Fruit fly (Drosophila melanogaster): Measurements from ENCODE around the gene CG5039.

The CG5039 gene

dm6 chr3R:25631079-25631478 is 47.4 kb upstream of the CG5039 start (continued):
- TF ChIP-seq klu (GFP tag; IDR thresholded peaks at IDR 0.05) (peak; percentile 44; the same call in 1 of the 2 replicates), otp (GFP tag; IDR thresholded peaks at IDR 0.05) (peak; percentile 49; the same call in 1 of the 3 replicates), Optix (GFP tag; IDR thresholded peaks at IDR 0.05) (peak; percentile 55; the same call in 2 of the 3 replicates), ftz-f1 (GFP tag; optimal IDR thresholded peaks at IDR 0.05) (no peak), CG11456 (GFP tag; IDR thresholded peaks at IDR 0.05) (peak; percentile 46; the same call in 2 of the 3 replicates), Jarid2 (GFP tag; optimal IDR thresholded peaks at IDR 0.05) (no peak), tin (GFP tag; optimal IDR thresholded peaks at IDR 0.05) (peak; percentile 66), CG13894 (tag; optimal IDR thresholded peaks at IDR 0.05) (peak; percentile 79), jing (GFP tag; optimal IDR thresholded peaks at IDR 0.05) (peak; percentile 53), gsb-n (tag; optimal IDR thresholded peaks at IDR 0.05) (peak; percentile 41), knrl (GFP tag; IDR thresholded peaks at IDR 0.05; ENCODE audit: partially characterized antibody) (no peak), CG2889 (GFP tag; IDR thresholded peaks at IDR 0.05) (peak; percentile 66), CG11560 (tag; IDR thresholded peaks at IDR 0.05) (0 out of 3 replicates have a peak, but pooled peaks have one; percentile 44), Gug (GFP tag; IDR thresholded peaks at IDR 0.05) (peak; percentile 47; the same call in 2 of the 4 replicates), CG32532 (GFP tag; IDR thresholded peaks at IDR 0.05) (peak; percentile 75), Blimp-1 (GFP tag; optimal IDR thresholded peaks at IDR 0.05) (peak; percentile 66), chn (GFP tag; optimal IDR thresholded peaks at IDR 0.05) (peak; percentile 34), CG18476 (GFP tag; optimal IDR thresholded peaks at IDR 0.05) (peak; percentile 53), CG6175 (GFP tag; IDR thresholded peaks at IDR 0.05) (peak; percentile 60; the same call in 1 of the 3 replicates), CG4730 (GFP tag; IDR thresholded peaks at IDR 0.05) (peak; percentile 53), CG10209 (GFP tag; optimal IDR thresholded peaks at IDR 0.05) (peak; percentile 61), hkb (optimal IDR thresholded peaks at IDR 0.05) (no peak), hkb (GFP tag; IDR thresholded peaks at IDR 0.05) (peak; percentile 81), usp (GFP tag; optimal IDR thresholded peaks at IDR 0.05) (no peak), Hand (GFP tag; optimal IDR thresholded peaks at IDR 0.05) (peak; percentile 57), kah (GFP tag; optimal IDR thresholded peaks at IDR 0.05) (peak; percentile 2), CG1603 (tag; optimal IDR thresholded peaks at IDR 0.05) (peak; percentile 57), Aef1 (GFP tag; IDR thresholded peaks at IDR 0.05) (peak; percentile 64; the same call in 2 of the 3 replicates), jumu (GFP tag; optimal IDR thresholded peaks at IDR 0.05) (peak; percentile 64), HmgD (GFP tag; optimal IDR thresholded peaks at IDR 0.05) (peak; percentile 32), ems (GFP tag; optimal IDR thresholded peaks at IDR 0.05) (peak; percentile 50), CG11696 (GFP tag; IDR thresholded peaks at IDR 0.05) (no peak), CG10366 (GFP tag; IDR thresholded peaks at IDR 0.05) (peak; percentile 77), CG13775 (GFP tag; optimal IDR thresholded peaks at IDR 0.05) (peak; percentile 30), wek (GFP tag; optimal IDR thresholded peaks at IDR 0.05) (no peak), org-1 (GFP tag; optimal IDR thresholded peaks at IDR 0.05) (peak; percentile 62), CG1792 (GFP tag; optimal IDR thresholded peaks at IDR 0.05) (peak; percentile 61), unpg (GFP tag; optimal IDR thresholded peaks at IDR 0.05) (peak; percentile 72), CG3281 (GFP tag; optimal IDR thresholded peaks at IDR 0.05) (peak; percentile 48), CG3407 (GFP tag; optimal IDR thresholded peaks at IDR 0.05) (peak; percentile 47), Lhr (GFP tag; optimal IDR thresholded peaks at IDR 0.05) (no peak), HmgZ (tag; optimal IDR thresholded peaks at IDR 0.05) (peak; percentile 63), Atf6 (GFP tag; IDR thresholded peaks at IDR 0.05) (0 out of 2 replicates have a peak, but pooled peaks have one; percentile 9), D19B (GFP tag; optimal IDR thresholded peaks at IDR 0.05) (no peak), Max (GFP tag; optimal IDR thresholded peaks at IDR 0.05) (peak; percentile 17), Dip3 (GFP tag; optimal IDR thresholded peaks at IDR 0.05) (peak; percentile 32), unc-4 (GFP tag; IDR thresholded peaks at IDR 0.05; ENCODE audit: partially characterized antibody) (no peak), Sin3A (optimal IDR thresholded peaks at IDR 0.05) (no peak), sug (tag; optimal IDR thresholded peaks at IDR 0.05) (peak; percentile 29), wor (GFP tag; IDR thresholded peaks at IDR 0.05) (peak; percentile 67), wdn (GFP tag; IDR thresholded peaks at IDR 0.05) (peak; percentile 38; the same call in 1 of the 2 replicates)

All from whole organism, embryonic.